Fruit fly (Drosophila melanogaster): Measurements from ENCODE around the gene Takl1.

Gene Takl1

DNA sequence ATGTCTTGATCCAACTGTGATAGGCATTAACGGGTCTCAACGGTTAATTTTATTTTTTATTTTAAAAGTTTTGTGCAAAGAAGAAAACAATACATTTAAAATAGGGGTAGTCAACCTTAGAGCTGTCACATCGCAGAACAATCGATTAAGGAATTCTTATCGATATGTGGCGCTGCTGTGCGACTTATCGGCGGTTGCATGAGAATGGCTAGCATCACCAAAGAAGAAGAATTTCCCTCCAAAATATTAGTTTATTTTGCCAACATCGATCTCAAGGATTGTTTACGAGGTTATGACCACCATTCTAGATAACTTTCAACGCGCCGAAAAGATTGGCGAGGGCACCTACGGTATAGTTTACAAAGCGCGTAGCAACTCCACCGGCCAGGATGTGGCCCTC lies 37.0 kb downstream of the Takl1 start, which contains the start of gene Cdk2:
Cdk2 (plus strand) TSS at position 219 of the 400 bp plus-strand sequence.
- no peak for TF ChIP-seq CG17801 (GFP tag; optimal IDR thresholded peaks at IDR 0.05; ENCODE audit: partially characterized antibody)

DNA sequence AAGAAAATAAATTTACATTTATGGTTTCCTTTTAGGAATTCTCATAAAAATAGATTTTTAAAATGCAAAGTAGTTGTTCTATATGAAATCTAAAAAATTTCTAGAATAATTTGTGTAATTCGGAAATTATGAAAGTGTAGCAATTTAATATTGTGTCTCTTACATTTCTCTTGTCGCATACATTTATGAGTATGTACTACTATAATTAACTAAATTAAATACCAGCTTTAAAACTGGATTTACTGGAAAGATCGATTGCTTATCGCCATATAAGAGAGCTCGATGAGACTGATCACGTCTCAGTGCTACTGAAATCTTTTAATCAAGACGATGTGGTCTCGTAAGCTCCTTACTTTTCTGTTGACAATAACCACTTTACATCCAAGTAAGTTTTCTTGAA lies 41.1 kb downstream of the Takl1 start, which contains the start of gene CG31205:
CG31205 (plus strand) TSS at position 301 of the 400 bp plus-strand sequence.
- no peak for TF ChIP-seq CG17801 (GFP tag; optimal IDR thresholded peaks at IDR 0.05; ENCODE audit: partially characterized antibody)

DNA sequence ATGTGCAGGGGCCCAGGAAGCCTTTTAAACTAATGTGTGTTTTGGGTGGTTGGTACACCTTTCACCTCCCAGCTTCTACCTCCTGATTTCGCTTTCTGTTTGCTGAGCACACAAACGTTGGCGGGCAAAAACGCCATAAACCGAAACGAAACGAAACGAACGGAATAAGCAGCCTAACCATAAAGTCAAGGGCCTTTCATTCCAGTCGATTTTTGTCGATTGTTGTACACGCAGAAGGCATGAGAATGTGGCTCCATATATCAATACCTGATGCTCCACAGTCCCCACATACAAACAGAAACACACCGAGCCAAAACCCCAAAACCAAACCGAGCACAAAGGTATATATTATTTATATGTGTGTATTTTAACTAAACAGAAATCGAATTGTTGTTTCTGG lies 48.9 kb downstream of the Takl1 start:
- TF ChIP-seq CG17801 (GFP tag; optimal IDR thresholded peaks at IDR 0.05; ENCODE audit: partially characterized antibody) = no peak

Measured in ovary, adult (tissue).